Fruit fly (Drosophila melanogaster): Measurements from ENCODE around the gene Fitm.

- TF ChIP-seq CG34406 (GFP tag; optimal IDR thresholded peaks at IDR 0.05) (peak; percentile 78), vri (GFP tag; optimal IDR thresholded peaks at IDR 0.05) (no peak), OdsH (GFP tag; optimal IDR thresholded peaks at IDR 0.05) (peak; percentile 61), dsx (GFP tag; optimal IDR thresholded peaks at IDR 0.05; ENCODE audit: poor library complexity, severe bottlenecking) (peak; percentile 51), Lpt (GFP tag; optimal IDR thresholded peaks at IDR 0.05) (no peak), Gug (GFP tag; IDR thresholded peaks at IDR 0.05) (peak; percentile 26; the same call in 1 of the 2 replicates), spab (GFP tag; optimal IDR thresholded peaks at IDR 0.05) (no peak), CG11762 (GFP tag; optimal IDR thresholded peaks at IDR 0.05; ENCODE audit: insufficient read depth) (peak; percentile 20)
These were observed 17.6 kb downstream of the Fitm start for dm6 chr3L:5128214-5128613.

Measured in whole organism, prepupa.